Fruit fly (Drosophila melanogaster) whole organism, embryonic: ENCODE results near the gene Cpr92A.
A peak's percentile ranks its signal among the peaks of the same experiment; 100 is the strongest.

Experiments
- CG11247 ChIP-seq: fragments of 200-800 bp; sonication (Bioruptor generic); IDR thresholded peaks from 2 replicates; pipeline ENCODE4 v1.3.6; 2022; ENCODE audit warnings: missing biosample characterization, missing genetic modification characterization
- CG12219 ChIP-seq: fragments of 200-800 bp; sonication (Bioruptor generic); optimal IDR thresholded peaks from 3 replicates; lab custom pipeline; 2018; ENCODE audit warnings: missing biosample characterization, mild to moderate bottlenecking, missing genetic modification characterization
- CG12236 ChIP-seq: fragments of 200-800 bp; sonication (Bioruptor generic); optimal IDR thresholded peaks from 2 replicates; lab custom pipeline; 2016; ENCODE audit warnings: missing biosample characterization, missing genetic modification characterization
- CG12299 ChIP-seq: fragments of 200-800 bp; sonication (Bioruptor generic); optimal IDR thresholded peaks from 2 replicates; lab custom pipeline; 2018; ENCODE audit warnings: missing biosample characterization, mild to moderate bottlenecking, missing genetic modification characterization
- CG13296 ChIP-seq: fragments of 200-800 bp; sonication (Bioruptor generic); optimal IDR thresholded peaks from 3 replicates; lab custom pipeline; 2018; ENCODE audit warnings: missing biosample characterization, mild to moderate bottlenecking, missing genetic modification characterization
- CG15073 ChIP-seq: fragments of 200-800 bp; sonication (Bioruptor generic); optimal IDR thresholded peaks from 2 replicates; lab custom pipeline; 2016; ENCODE audit warnings: missing biosample characterization, missing genetic modification characterization
- CG15479 ChIP-seq: fragments of 200-800 bp; sonication (Bioruptor generic); optimal IDR thresholded peaks from 3 replicates; lab custom pipeline; 2019; ENCODE audit warnings: missing biosample characterization, mild to moderate bottlenecking, missing genetic modification characterization, moderate library complexity
- CG1602 ChIP-seq: fragments of 200-800 bp; sonication (Bioruptor generic); optimal IDR thresholded peaks from 3 replicates; lab custom pipeline; 2016; ENCODE audit warnings: missing biosample characterization, missing genetic modification characterization
- CG17612 ChIP-seq: fragments of 200-800 bp; sonication (Bioruptor generic); IDR thresholded peaks from 2 replicates; pipeline ENCODE4 v1.3.6; 2022; ENCODE audit warnings: missing biosample characterization, missing genetic modification characterization
- CG18619 ChIP-seq: fragments of 200-800 bp; sonication (Bioruptor generic); optimal IDR thresholded peaks from 3 replicates; lab custom pipeline; 2017; ENCODE audit warnings: missing biosample characterization, mild to moderate bottlenecking, missing genetic modification characterization
- CG30403 ChIP-seq: fragments of 200-800 bp; sonication (Bioruptor generic); optimal IDR thresholded peaks from 3 replicates; lab custom pipeline; 2016; ENCODE audit warnings: missing biosample characterization, missing genetic modification characterization
- CG3163 ChIP-seq: fragments of 200-800 bp; sonication (Bioruptor generic); optimal IDR thresholded peaks from 3 replicates; lab custom pipeline; 2016; ENCODE audit warnings: missing biosample characterization, missing genetic modification characterization
- CG33213 ChIP-seq: fragments of 200-800 bp; sonication (Bioruptor generic); optimal IDR thresholded peaks from 3 replicates; lab custom pipeline; 2016; ENCODE audit warnings: missing biosample characterization, missing genetic modification characterization
- CG4424 ChIP-seq: fragments of 200-800 bp; sonication (Bioruptor generic); optimal IDR thresholded peaks from 3 replicates; lab custom pipeline; 2016; ENCODE audit warnings: missing biosample characterization, missing genetic modification characterization
- CG5180 ChIP-seq: fragments of 200-800 bp; sonication (Bioruptor generic); optimal IDR thresholded peaks from 3 replicates; lab custom pipeline; 2017; ENCODE audit warnings: missing biosample characterization, missing genetic modification characterization, mild to moderate bottlenecking, moderate library complexity, missing genetic modification reagents
- CG6765 ChIP-seq: fragments of 200-800 bp; sonication (Bioruptor generic); optimal IDR thresholded peaks from 3 replicates; lab custom pipeline; 2017; ENCODE audit warnings: missing biosample characterization, mild to moderate bottlenecking, missing genetic modification characterization
- CG6791 ChIP-seq: fragments of 200-800 bp; sonication (Bioruptor generic); IDR thresholded peaks from 3 replicates; pipeline ENCODE4 v1.3.6; 2022; ENCODE audit warnings: missing biosample characterization, missing genetic modification characterization; ENCODE audit not compliant: partially characterized antibody
- CG7357 ChIP-seq: fragments of 200-800 bp; sonication (Bioruptor generic); IDR thresholded peaks from 3 replicates; pipeline ENCODE4 v1.3.6; 2022; ENCODE audit warnings: missing biosample characterization, missing genetic modification characterization
- CG7745 ChIP-seq: fragments of 200-800 bp; sonication (Bioruptor generic); optimal IDR thresholded peaks from 2 replicates; lab custom pipeline; 2018; ENCODE audit warnings: missing biosample characterization, mild to moderate bottlenecking, missing genetic modification characterization, moderate library complexity
- Deaf1 ChIP-seq: fragments of 200-800 bp; optimal IDR thresholded peaks from 3 replicates; lab custom pipeline; 2019; ENCODE audit warnings: missing biosample characterization, mild to moderate bottlenecking, missing genetic modification characterization, moderate library complexity
- Dek ChIP-seq: fragments of 200-800 bp; sonication (Bioruptor generic); optimal IDR thresholded peaks from 3 replicates; lab custom pipeline; 2019; ENCODE audit warnings: missing biosample characterization, mild to moderate bottlenecking, missing genetic modification characterization, moderate library complexity
- Ets97D ChIP-seq: fragments of 200-800 bp; sonication (Bioruptor generic); optimal IDR thresholded peaks from 3 replicates; lab custom pipeline; 2016; ENCODE audit warnings: missing biosample characterization, missing genetic modification characterization
- Fer3 ChIP-seq: fragments of 200-800 bp; sonication (Bioruptor generic); optimal IDR thresholded peaks from 2 replicates; lab custom pipeline; 2018; ENCODE audit warnings: missing biosample characterization, mild to moderate bottlenecking, missing genetic modification characterization, moderate library complexity
- HHEX ChIP-seq: fragments of 200-800 bp; sonication (Bioruptor generic); optimal IDR thresholded peaks from 3 replicates; lab custom pipeline; 2017; ENCODE audit warnings: missing biosample characterization, mild to moderate bottlenecking, missing genetic modification characterization, missing genetic modification reagents
- Hmx ChIP-seq: fragments of 200-800 bp; sonication (Bioruptor generic); optimal IDR thresholded peaks from 2 replicates; lab custom pipeline; 2016; ENCODE audit warnings: missing biosample characterization, missing genetic modification characterization
- Hr51 ChIP-seq, 2 experiments: fragments of 200-800 bp; sonication (Bioruptor generic); optimal IDR thresholded peaks; 2 replicates in 1 of 2; 3 replicates in 1 of 2; lab custom pipeline; 2016 to 2018; ENCODE audit warnings: missing biosample characterization in 2 of 2, missing genetic modification characterization in 2 of 2, mild to moderate bottlenecking in 1 of 2, moderate library complexity in 1 of 2
- MESR4 ChIP-seq: fragments of 200-800 bp; sonication (Bioruptor generic); optimal IDR thresholded peaks from 2 replicates; lab custom pipeline; 2018; ENCODE audit warnings: missing biosample characterization, mild to moderate bottlenecking, missing genetic modification characterization, moderate library complexity
- Nf-YB ChIP-seq: fragments of 200-800 bp; sonication (Bioruptor generic); optimal IDR thresholded peaks from 3 replicates; lab custom pipeline; 2019; ENCODE audit warnings: missing biosample characterization, mild to moderate bottlenecking, missing genetic modification characterization, moderate library complexity
- NfI ChIP-seq: fragments of 200-800 bp; sonication (Bioruptor generic); optimal IDR thresholded peaks from 3 replicates; lab custom pipeline; 2018; ENCODE audit warnings: missing biosample characterization, mild to moderate bottlenecking, missing genetic modification characterization, moderate library complexity
- Oli ChIP-seq: fragments of 200-800 bp; sonication (Bioruptor generic); optimal IDR thresholded peaks from 2 replicates; lab custom pipeline; 2018; ENCODE audit warnings: missing biosample characterization, mild to moderate bottlenecking, missing genetic modification characterization, moderate library complexity
- Rfx ChIP-seq: fragments of 200-800 bp; sonication (Bioruptor generic); IDR thresholded peaks from 2 replicates; pipeline ENCODE4 v1.3.6; 2022; ENCODE audit warnings: missing biosample characterization, missing genetic modification characterization
- Scr ChIP-seq: fragments of 200-800 bp; sonication (Bioruptor generic); IDR thresholded peaks from 2 replicates; pipeline ENCODE4 v1.3.6; 2022; ENCODE audit warnings: missing biosample characterization, missing genetic modification characterization; ENCODE audit not compliant: partially characterized antibody
- Sox100B ChIP-seq: fragments of 200-800 bp; sonication (Bioruptor generic); optimal IDR thresholded peaks from 3 replicates; lab custom pipeline; 2018; ENCODE audit warnings: missing biosample characterization, mild to moderate bottlenecking, missing genetic modification characterization
- Sry-β ChIP-seq: fragments of 200-800 bp; sonication (Bioruptor generic); optimal IDR thresholded peaks from 2 replicates; lab custom pipeline; 2018; ENCODE audit warnings: missing biosample characterization, mild to moderate bottlenecking, missing genetic modification characterization, moderate library complexity
- Taf1 ChIP-seq: fragments of 200-800 bp; sonication (Bioruptor generic); IDR thresholded peaks from 2 replicates; pipeline ENCODE4 v1.3.6; 2022; ENCODE audit warnings: missing biosample characterization, missing genetic modification characterization
- btn ChIP-seq: fragments of 200-800 bp; sonication (Bioruptor generic); optimal IDR thresholded peaks from 2 replicates; lab custom pipeline; 2016; ENCODE audit warnings: missing biosample characterization, missing genetic modification characterization
- cato ChIP-seq: fragments of 200-800 bp; sonication (Bioruptor generic); optimal IDR thresholded peaks from 2 replicates; lab custom pipeline; 2016; ENCODE audit warnings: missing biosample characterization, missing genetic modification characterization, borderline replicate concordance
- danr ChIP-seq: fragments of 200-800 bp; sonication (Bioruptor generic); IDR thresholded peaks from 2 replicates; pipeline ENCODE4 v1.3.6; 2022; ENCODE audit warnings: missing biosample characterization, missing genetic modification characterization
- fd3F ChIP-seq: fragments of 200-800 bp; sonication (Bioruptor generic); optimal IDR thresholded peaks from 2 replicates; lab custom pipeline; 2018; ENCODE audit warnings: missing biosample characterization, mild to moderate bottlenecking, missing genetic modification characterization, moderate library complexity
- ftz-f1 ChIP-seq: fragments of 200-800 bp; sonication (Bioruptor generic); optimal IDR thresholded peaks from 2 replicates; lab custom pipeline; 2016; ENCODE audit warnings: missing biosample characterization, missing genetic modification characterization
- jing ChIP-seq: fragments of 200-800 bp; sonication (Bioruptor generic); optimal IDR thresholded peaks from 2 replicates; lab custom pipeline; 2018; ENCODE audit warnings: missing biosample characterization, mild to moderate bottlenecking, missing genetic modification characterization
- jumu ChIP-seq: fragments of 200-800 bp; sonication (Bioruptor generic); optimal IDR thresholded peaks from 3 replicates; lab custom pipeline; 2016; ENCODE audit warnings: missing biosample characterization, missing genetic modification characterization
- lbe ChIP-seq: fragments of 200-800 bp; sonication (Bioruptor generic); optimal IDR thresholded peaks from 2 replicates; lab custom pipeline; 2016; ENCODE audit warnings: missing biosample characterization, mild to moderate bottlenecking, missing genetic modification characterization
- lmd ChIP-seq: fragments of 200-800 bp; sonication (Bioruptor generic); IDR thresholded peaks from 2 replicates; pipeline ENCODE4 v1.3.6; 2022; ENCODE audit warnings: missing biosample characterization, missing genetic modification characterization
- org-1 ChIP-seq: fragments of 200-800 bp; sonication (Bioruptor generic); optimal IDR thresholded peaks from 2 replicates; lab custom pipeline; 2017; ENCODE audit warnings: missing biosample characterization, missing genetic modification characterization
- run ChIP-seq: fragments of 200-800 bp; sonication (Bioruptor generic); optimal IDR thresholded peaks from 3 replicates; lab custom pipeline; 2018; ENCODE audit warnings: missing biosample characterization, mild to moderate bottlenecking, missing genetic modification characterization
- schlank ChIP-seq: fragments of 200-800 bp; sonication (Bioruptor generic); optimal IDR thresholded peaks from 2 replicates; lab custom pipeline; 2018; ENCODE audit warnings: missing biosample characterization, mild to moderate bottlenecking, missing genetic modification characterization
- sob ChIP-seq: fragments of 200-800 bp; sonication (Bioruptor generic); IDR thresholded peaks from 2 replicates; pipeline ENCODE4 v1.3.6; 2022; ENCODE audit warnings: missing biosample characterization, missing genetic modification characterization
- tup ChIP-seq: fragments of 200-800 bp; sonication (Bioruptor generic); optimal IDR thresholded peaks from 2 replicates; lab custom pipeline; 2016; ENCODE audit warnings: missing biosample characterization, mild to moderate bottlenecking, missing genetic modification characterization, moderate library complexity
- unpg ChIP-seq: fragments of 200-800 bp; sonication (Bioruptor generic); optimal IDR thresholded peaks from 3 replicates; lab custom pipeline; 2018; ENCODE audit warnings: missing biosample characterization, mild to moderate bottlenecking, missing genetic modification characterization, moderate library complexity

Gene Cpr92A

DNA sequence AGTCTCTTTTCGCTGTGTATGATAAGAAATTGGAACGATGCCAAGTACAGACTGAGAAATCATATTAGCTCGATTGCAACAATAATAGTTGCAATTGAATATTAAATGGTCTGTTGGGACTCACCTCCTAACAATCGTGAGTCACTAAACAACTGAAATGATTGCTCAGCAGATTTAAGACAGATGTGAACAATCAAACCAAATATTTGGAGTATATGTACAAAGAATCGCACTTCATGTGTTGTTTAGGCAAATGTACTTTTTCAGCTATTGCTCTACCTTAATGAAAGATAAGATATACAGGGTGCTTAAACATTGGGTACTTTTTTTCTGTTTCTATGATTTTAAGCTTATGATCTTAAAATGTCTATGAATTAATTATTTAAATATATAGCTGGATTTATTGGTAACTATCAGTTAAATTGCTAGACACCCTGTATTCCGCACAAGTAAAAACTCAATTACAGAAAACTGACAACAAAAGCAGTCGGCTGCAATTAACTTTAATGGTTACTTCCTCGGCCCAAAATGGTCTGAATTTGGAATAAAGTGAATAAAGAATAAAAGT, 42.8 kb upstream of the Cpr92A start (continued):
- TF ChIP-seq CG33213 (GFP tag; lab: Kevin White, UChicago) = peak; percentile 1
- peak; percentile 93 for TF ChIP-seq CG13296 (GFP tag; lab: Kevin White, UChicago)
- no peak for TF ChIP-seq Hmx (GFP tag; lab: Kevin White, UChicago)
- TF ChIP-seq tup (GFP tag; lab: Kevin White, UChicago) = peak; percentile 29
- peak; percentile 95 for TF ChIP-seq Fer3
- peak; percentile 82 for TF ChIP-seq lbe (GFP tag; lab: Kevin White, UChicago)
- TF ChIP-seq CG17612 (GFP tag; lab: Robert Waterston, UW) = peak; percentile 85
- TF ChIP-seq NfI (GFP tag; lab: Kevin White, UChicago) = peak; percentile 75
- peak; percentile 71 for TF ChIP-seq Deaf1
- TF ChIP-seq CG7745 (tag; lab: Kevin White, UChicago) = no peak
- TF ChIP-seq CG15479 (GFP tag; lab: Kevin White, UChicago) = no peak
- TF ChIP-seq schlank (tag; lab: Kevin White, UChicago) = peak; percentile 71
- TF ChIP-seq CG6765 = peak; percentile 85
- TF ChIP-seq org-1 (GFP tag; lab: Kevin White, UChicago) = peak; percentile 73
- peak; percentile 27 for TF ChIP-seq cato (GFP tag; lab: Kevin White, UChicago)
- TF ChIP-seq CG6791 (GFP tag; lab: Robert Waterston, UW) = no peak
- peak; percentile 88 for TF ChIP-seq CG12299 (tag; lab: Kevin White, UChicago)
- TF ChIP-seq btn (GFP tag; lab: Kevin White, UChicago) = no peak
- no peak for TF ChIP-seq Sry-β (GFP tag; lab: Kevin White, UChicago)
- TF ChIP-seq CG5180 = peak; percentile 73
- TF ChIP-seq CG18619 = peak; percentile 77
- peak; percentile 85 for TF ChIP-seq run (tag; lab: Kevin White, UChicago)
- TF ChIP-seq Taf1 (GFP tag; lab: Robert Waterston, UW) = peak; percentile 83
- TF ChIP-seq fd3F (GFP tag; lab: Kevin White, UChicago) = peak; percentile 86
- peak; percentile 82 for TF ChIP-seq CG11247 (GFP tag; lab: Robert Waterston, UW)
- peak; percentile 85 for TF ChIP-seq HHEX (GFP tag; lab: Kevin White, UChicago)
- TF ChIP-seq MESR4 (GFP tag; lab: Kevin White, UChicago) = no peak
- TF ChIP-seq CG4424 (GFP tag; lab: Kevin White, UChicago) = peak; percentile 86
- peak; percentile 55 for TF ChIP-seq CG1602 (GFP tag; lab: Kevin White, UChicago)
- TF ChIP-seq Rfx (GFP tag; lab: Robert Waterston, UW) = peak; percentile 91
- TF ChIP-seq CG12236 = peak; percentile 17
- TF ChIP-seq CG7357 = peak; percentile 64
- peak; percentile 88 for TF ChIP-seq Sox100B (GFP tag; lab: Kevin White, UChicago)
- peak; percentile 76 for TF ChIP-seq Nf-YB
- peak; percentile 74 for TF ChIP-seq danr (GFP tag; lab: Robert Waterston, UW)
- TF ChIP-seq sob (GFP tag; lab: Robert Waterston, UW) = peak; percentile 88
- peak; percentile 80 for TF ChIP-seq CG30403
- peak; percentile 30 for TF ChIP-seq CG15073 (GFP tag; lab: Kevin White, UChicago)
- TF ChIP-seq Scr (GFP tag; lab: Robert Waterston, UW) = no peak
- no peak for TF ChIP-seq CG3163
- peak; percentile 82 for TF ChIP-seq lmd (GFP tag; lab: Robert Waterston, UW)
- peak; percentile 89 for TF ChIP-seq Oli (tag; lab: Kevin White, UChicago)
- peak; percentile 35 to 94 for TF ChIP-seq Hr51 (GFP tag; optimal IDR thresholded peaks at IDR 0.05; lab: Kevin White, UChicago)
- peak; percentile 87 for TF ChIP-seq CG12219 (GFP tag; lab: Kevin White, UChicago)
- TF ChIP-seq jumu (GFP tag; lab: Kevin White, UChicago) = peak; percentile 31
- no peak for TF ChIP-seq Ets97D (GFP tag; lab: Kevin White, UChicago)
- TF ChIP-seq jing (GFP tag; lab: Kevin White, UChicago) = peak; percentile 45
- TF ChIP-seq ftz-f1 (GFP tag; lab: Kevin White, UChicago) = no peak
- TF ChIP-seq Dek (tag; lab: Kevin White, UChicago) = peak; percentile 77
- TF ChIP-seq unpg = peak; percentile 95
